Worm (Caenorhabditis elegans) whole organism, L2 larva: ENCODE results near the gene col-186.

Experiments
- lsy-2 ChIP-seq, 2 experiments: fragments of 150-350 bp in 1 of 2; sonication (generic microtip) in 1 of 2; optimal IDR thresholded peaks; 2 replicates each; lab custom pipeline; 2014 to 2017; ENCODE audit warnings: missing biosample characterization in 2 of 2, missing genetic modification characterization in 2 of 2
- ztf-11 ChIP-seq: sonication (generic microtip); optimal IDR thresholded peaks from 2 replicates; lab custom pipeline; 2017; ENCODE audit warnings: missing biosample characterization, missing genetic modification characterization

- TF ChIP-seq lsy-2 (tag; optimal IDR thresholded peaks at IDR 0.05; lab: Kevin White, UChicago) = no peak
- TF ChIP-seq ztf-11 (tag; lab: Kevin White, UChicago) = no peak
Observed at ce11 chrX:15939224-15939623, 12.1 kb upstream of the col-186 start, which contains the start of gene mrp-3.
